Fruit fly (Drosophila melanogaster): ENCODE measurements around the gene Cpr65Az.
A peak's percentile ranks its signal among the peaks of the same experiment; 100 is the strongest.
"Not testable (repeated sequence)": the region's sequence is repeated elsewhere in the genome, so short reads cannot be mapped to it uniquely, and the experiment has no call there.

Cpr65Az gene

dm6 chr3L:6146374-6146773 lies 14.2 kb upstream of the Cpr65Az start, which contains the start of gene Lcp65Ab2:
Gene Lcp65Ab2, plus strand, starts transcription at chr3L:6146674.
- TF ChIP-seq CG10348 (GFP tag; IDR thresholded peaks at IDR 0.05); CG8159 (tag; optimal IDR thresholded peaks at IDR 0.05); CG15710 (tag; optimal IDR thresholded peaks at IDR 0.05): not testable (repeated sequence)

DNA sequence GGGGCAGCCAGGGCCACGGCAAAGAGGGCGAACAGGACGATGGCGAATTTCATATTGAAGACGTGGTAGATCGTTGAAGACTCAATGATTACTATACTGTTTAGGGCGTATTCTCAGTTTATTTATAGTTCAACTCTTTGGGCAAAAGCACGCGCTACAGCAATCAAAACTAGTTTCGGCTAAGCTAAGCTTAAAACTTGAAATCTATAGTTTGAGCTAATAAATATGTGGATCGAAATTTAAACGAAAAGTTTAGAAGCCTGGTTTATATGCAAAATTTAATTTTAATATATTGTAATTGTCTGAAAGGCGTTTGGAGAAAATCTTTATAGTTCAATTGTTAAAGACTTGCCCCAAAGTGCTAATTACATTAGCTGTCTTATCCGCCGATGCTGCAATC lies 12.7 kb upstream of the Cpr65Az start, which contains the start of gene Cpr65Ax1:
TSS of gene Cpr65Ax1 (minus strand) at position 101 of the 400 bp plus-strand sequence.
- TF ChIP-seq fd96Ca (GFP tag; IDR thresholded peaks at IDR 0.05); CG15710 (tag; optimal IDR thresholded peaks at IDR 0.05); CG12605 (GFP tag; IDR thresholded peaks at IDR 0.05): not testable (repeated sequence)

DNA sequence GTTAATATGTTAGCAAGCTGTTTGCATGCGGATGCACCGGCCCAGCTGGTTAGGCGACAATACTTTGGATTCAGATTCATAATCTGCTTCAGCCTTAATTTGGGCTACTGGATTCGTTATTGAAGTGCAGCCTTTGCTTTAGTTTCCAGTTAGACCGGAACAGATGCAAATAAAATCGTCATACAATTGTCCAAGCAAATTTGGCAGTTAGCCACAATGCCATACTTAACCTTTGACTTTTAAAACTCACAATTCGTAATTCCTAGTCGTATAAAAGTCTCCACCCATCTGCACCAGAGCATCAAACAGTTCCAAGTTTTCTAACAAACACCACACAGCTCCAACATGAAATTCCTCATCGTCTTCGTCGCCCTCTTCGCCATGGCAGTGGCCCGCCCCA lies 11.4 kb upstream of the Cpr65Az start, which contains the start of gene Lcp65Ab1:
TSS of gene Lcp65Ab1 (plus strand) at position 301 of the 400 bp plus-strand sequence.
- TF ChIP-seq D1 (tag; optimal IDR thresholded peaks at IDR 0.05); CG15710 (tag; optimal IDR thresholded peaks at IDR 0.05); Pif1B (GFP tag; optimal IDR thresholded peaks at IDR 0.05): not testable (repeated sequence)

DNA sequence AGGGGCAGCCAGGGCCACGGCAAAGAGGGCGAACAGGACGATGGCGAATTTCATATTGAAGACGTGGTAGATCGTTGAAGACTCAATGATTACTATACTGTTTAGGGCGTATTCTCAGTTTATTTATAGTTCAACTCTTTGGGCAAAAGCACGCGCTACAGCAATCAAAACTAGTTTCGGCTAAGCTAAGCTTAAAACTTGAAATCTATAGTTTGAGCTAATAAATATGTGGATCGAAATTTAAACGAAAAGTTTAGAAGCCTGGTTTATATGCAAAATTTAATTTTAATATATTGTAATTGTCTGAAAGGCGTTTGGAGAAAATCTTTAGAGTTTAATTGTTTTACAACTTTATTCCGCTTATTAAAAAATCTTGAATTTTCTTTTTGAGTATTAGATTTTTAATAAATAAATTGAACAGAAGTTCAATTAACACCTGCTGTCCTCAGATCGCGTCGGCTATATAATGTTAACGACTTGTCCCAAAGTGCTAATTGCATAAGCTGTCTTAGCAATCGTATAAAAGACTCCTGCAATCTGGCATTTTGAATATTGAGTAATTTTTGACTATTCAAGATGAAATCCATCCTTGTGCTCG lies 9.8 kb upstream of the Cpr65Az start, which contains the start of the genes Cpr65Ax2 and Lcp65Aa:
TSS of gene Cpr65Ax2 (minus strand) at position 101 of the 598 bp plus-strand sequence.
TSS of gene Lcp65Aa (plus strand) at position 548 of the 598 bp plus-strand sequence.
- not testable (repeated sequence) for TF ChIP-seq Pif1B (GFP tag; optimal IDR thresholded peaks at IDR 0.05); Ets98B (GFP tag; IDR thresholded peaks at IDR 0.05); CG14655 (GFP tag; optimal IDR thresholded peaks at IDR 0.05)

DNA sequence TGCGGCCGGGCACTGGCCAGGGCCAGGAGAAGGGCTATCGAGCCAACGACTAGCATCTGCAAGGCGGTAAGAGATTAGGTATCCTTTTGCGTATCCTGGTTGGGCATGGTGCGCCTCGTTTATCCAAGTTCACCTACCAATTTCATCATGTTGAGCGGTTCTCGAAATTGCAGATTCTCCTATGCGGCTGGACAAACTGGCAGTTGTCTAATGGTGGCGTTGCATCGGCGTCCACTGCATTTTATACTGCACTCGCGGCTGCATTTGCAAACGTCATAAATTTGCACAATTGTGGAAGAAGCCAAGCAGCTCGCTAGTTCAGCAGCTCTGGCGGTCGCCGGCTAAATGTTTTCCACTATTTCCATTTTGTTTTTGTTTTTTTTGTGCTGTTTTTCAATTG lies 8.1 kb upstream of the Cpr65Az start, which contains the start of gene Acp65Aa:
TSS of gene Acp65Aa (minus strand) at position 215 of the 400 bp plus-strand sequence.
- TF ChIP-seq Snoo (tag; optimal IDR thresholded peaks at IDR 0.05) = no peak
- TF ChIP-seq fd96Ca (GFP tag; IDR thresholded peaks at IDR 0.05) = no peak
- TF ChIP-seq CG4496 (GFP tag; IDR thresholded peaks at IDR 0.05) = no peak
- no peak for TF ChIP-seq CG32121 (GFP tag; IDR thresholded peaks at IDR 0.05)
- TF ChIP-seq CG8301 (tag; optimal IDR thresholded peaks at IDR 0.05) = no peak
- TF ChIP-seq Pif1A (GFP tag; optimal IDR thresholded peaks at IDR 0.05) = no peak
- no peak for TF ChIP-seq Pif1B (GFP tag; optimal IDR thresholded peaks at IDR 0.05)
- TF ChIP-seq CG15710 (tag; optimal IDR thresholded peaks at IDR 0.05) = no peak
- TF ChIP-seq gl (tag; optimal IDR thresholded peaks at IDR 0.05) = no peak
- TF ChIP-seq CG10348 (GFP tag; IDR thresholded peaks at IDR 0.05) = no peak
- no peak for TF ChIP-seq CG12605 (GFP tag; IDR thresholded peaks at IDR 0.05)
- TF ChIP-seq CG14655 (GFP tag; optimal IDR thresholded peaks at IDR 0.05) = no peak
- TF ChIP-seq CG17806 (tag; optimal IDR thresholded peaks at IDR 0.05) = no peak

- peak; percentile 37; the same call in 1 of the 2 replicates for TF ChIP-seq CG32121 (GFP tag; IDR thresholded peaks at IDR 0.05)
- TF ChIP-seq gl (tag; optimal IDR thresholded peaks at IDR 0.05) = peak; percentile 68
- TF ChIP-seq CG10348 (GFP tag; IDR thresholded peaks at IDR 0.05) = no peak
- peak; percentile 65 for TF ChIP-seq CG15710 (tag; optimal IDR thresholded peaks at IDR 0.05)
- TF ChIP-seq CG4496 (GFP tag; IDR thresholded peaks at IDR 0.05) = peak; percentile 77
- TF ChIP-seq CG8159 (tag; optimal IDR thresholded peaks at IDR 0.05) = peak; percentile 42
- peak; percentile 35 for TF ChIP-seq CG17806 (tag; optimal IDR thresholded peaks at IDR 0.05)
- TF ChIP-seq CG14655 (GFP tag; optimal IDR thresholded peaks at IDR 0.05) = no peak
- no peak for TF ChIP-seq D1 (tag; optimal IDR thresholded peaks at IDR 0.05)
- TF ChIP-seq Pif1A (GFP tag; optimal IDR thresholded peaks at IDR 0.05) = peak; percentile 81
- no peak for TF ChIP-seq CG8301 (tag; optimal IDR thresholded peaks at IDR 0.05)
- TF ChIP-seq CG13204 (GFP tag; optimal IDR thresholded peaks at IDR 0.05) = peak; percentile 89
- no peak for TF ChIP-seq rn (GFP tag; IDR thresholded peaks at IDR 0.05)
- no peak for TF ChIP-seq CG9948 (tag; optimal IDR thresholded peaks at IDR 0.05)
- peak; percentile 61; the same call in 1 of the 2 replicates for TF ChIP-seq Ets98B (GFP tag; IDR thresholded peaks at IDR 0.05)
- 0 out of 3 replicates have a peak, but pooled peaks have one; percentile 42 for TF ChIP-seq fd96Ca (GFP tag; IDR thresholded peaks at IDR 0.05)
- peak; percentile 71 for TF ChIP-seq Pif1B (GFP tag; optimal IDR thresholded peaks at IDR 0.05)
- peak; percentile 91 for TF ChIP-seq CG12605 (GFP tag; IDR thresholded peaks at IDR 0.05)
- TF ChIP-seq Snoo (tag; optimal IDR thresholded peaks at IDR 0.05) = peak; percentile 43
- TF ChIP-seq CG34367 (tag; optimal IDR thresholded peaks at IDR 0.05) = peak; percentile 59
- peak; percentile 73 for TF ChIP-seq EcR (GFP tag; optimal IDR thresholded peaks at IDR 0.05)
These were observed 5.6 kb upstream of the Cpr65Az start for dm6 chr3L:6154951-6155394.

Measured in whole organism, pupa.